Worm (Caenorhabditis elegans) whole organism, early embryonic: ENCODE measurements around the gene T27E7.5.

Source experiments
- B0310.2 ChIP-seq: sonication (generic microtip); optimal IDR thresholded peaks from 2 replicates; lab custom pipeline; 2016; ENCODE audit warnings: mild to moderate bottlenecking, missing genetic modification characterization, missing compliant biosample characterization
- F13C5.2 ChIP-seq: sonication (generic microtip); optimal IDR thresholded peaks from 2 replicates; lab custom pipeline; 2017; ENCODE audit warnings: mild to moderate bottlenecking, missing genetic modification characterization, inconsistent platforms, missing compliant biosample characterization
- ama-1 ChIP-seq: fragments of 150-350 bp; optimal IDR thresholded peaks from 2 replicates; lab custom pipeline; 2014
- flt-1 ChIP-seq: fragments of 200-800 bp; sonication (Bioruptor generic); IDR thresholded peaks from 2 replicates; pipeline ENCODE4 v1.3.6; 2022; ENCODE audit warnings: missing genetic modification characterization, missing compliant biosample characterization
- hmbx-1 ChIP-seq: sonication (generic microtip); optimal IDR thresholded peaks from 2 replicates; lab custom pipeline; 2016; ENCODE audit warnings: mild to moderate bottlenecking, missing genetic modification characterization, missing compliant biosample characterization
- hnd-1 ChIP-seq: sonication (generic microtip); optimal IDR thresholded peaks from 2 replicates; lab custom pipeline; 2016; ENCODE audit warnings: missing genetic modification characterization, missing compliant biosample characterization
- pes-1 ChIP-seq: fragments of 200-800 bp; sonication (Bioruptor generic); IDR thresholded peaks from 2 replicates; pipeline ENCODE4 v1.3.6; 2022; ENCODE audit warnings: missing genetic modification reagents, missing genetic modification characterization, missing compliant biosample characterization
- sea-1 ChIP-seq: fragments of 200-800 bp; sonication (Bioruptor generic); conservative IDR thresholded peaks from 2 replicates; pipeline ENCODE4 v1.3.6; 2022; ENCODE audit warnings: missing genetic modification characterization, missing compliant biosample characterization
- tbx-37 ChIP-seq: fragments of 200-800 bp; sonication (Bioruptor generic); conservative IDR thresholded peaks from 2 replicates; pipeline ENCODE4 v1.3.6; 2022; ENCODE audit warnings: missing genetic modification reagents, missing genetic modification characterization, missing compliant biosample characterization

DNA sequence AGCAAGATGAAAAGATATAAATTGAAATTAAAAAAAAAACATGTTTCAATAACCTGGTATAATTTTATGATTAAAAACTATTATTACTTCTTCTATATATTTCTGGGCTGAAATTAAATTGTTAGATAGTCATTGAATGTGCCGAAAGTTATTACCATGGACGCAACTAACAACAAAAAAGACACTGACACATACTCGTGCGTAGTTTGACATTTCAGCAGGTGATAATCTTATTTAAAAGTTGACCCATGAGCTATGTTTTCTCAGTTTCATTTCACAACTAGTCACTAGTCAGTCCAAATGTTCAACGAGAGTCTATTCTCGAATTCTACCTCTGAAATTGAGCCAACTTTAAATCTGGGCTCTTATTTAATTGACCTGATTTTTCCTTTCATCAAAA, 8.2 kb upstream of the T27E7.5 start, which contains the start of gene T27E7.3:
- TF ChIP-seq B0310.2 (tag; lab: Kevin White, UChicago) (no peak), tbx-37 (no peak), ama-1 (lab: Kevin White, UChicago) (no peak), sea-1 (GFP tag; lab: Robert Waterston, UW) (no peak), pes-1 (GFP tag; lab: Robert Waterston, UW) (no peak), flt-1 (GFP tag; lab: Robert Waterston, UW) (no peak), hnd-1 (tag; lab: Kevin White, UChicago) (no peak), F13C5.2 (tag; lab: Kevin White, UChicago) (no peak), hmbx-1 (tag; lab: Kevin White, UChicago) (no peak)
